Worm (Caenorhabditis elegans) whole organism, L2 larva: ENCODE data around the gene Y7A5A.2.

Source experiments
- C34F6.9 ChIP-seq: fragments of 150-350 bp; optimal IDR thresholded peaks from 2 replicates; lab custom pipeline; 2014; ENCODE audit warnings: missing biosample characterization, missing genetic modification characterization
- F13H6.1 ChIP-seq: sonication (generic microtip); optimal IDR thresholded peaks from 2 replicates; lab custom pipeline; 2016; ENCODE audit warnings: missing genetic modification characterization, missing compliant biosample characterization
- ZK546.5 ChIP-seq: sonication (generic microtip); optimal IDR thresholded peaks from 2 replicates; lab custom pipeline; 2017; ENCODE audit warnings: missing biosample characterization, missing genetic modification characterization
- ama-1 ChIP-seq: fragments of 150-350 bp; optimal IDR thresholded peaks from 2 replicates; lab custom pipeline; 2018; ENCODE audit warnings: inconsistent platforms
- blmp-1 ChIP-seq: sonication (generic microtip); optimal IDR thresholded peaks from 2 replicates; lab custom pipeline; 2017; ENCODE audit warnings: missing genetic modification characterization, mild to moderate bottlenecking, missing compliant biosample characterization, antibody characterized with exemption, moderate library complexity; ENCODE audit not compliant: insufficient read depth
- ceh-16 ChIP-seq: fragments of 150-350 bp; optimal IDR thresholded peaks from 2 replicates; lab custom pipeline; 2014; ENCODE audit warnings: missing biosample characterization, missing genetic modification characterization
- ceh-82 ChIP-seq: fragments of 150-350 bp; optimal IDR thresholded peaks from 2 replicates; lab custom pipeline; 2014; ENCODE audit warnings: missing biosample characterization, missing genetic modification characterization
- crh-2 ChIP-seq: sonication (generic microtip); optimal IDR thresholded peaks from 2 replicates; lab custom pipeline; 2017; ENCODE audit warnings: missing biosample characterization, missing genetic modification characterization
- egl-27 ChIP-seq: sonication (generic microtip); optimal IDR thresholded peaks from 3 replicates; lab custom pipeline; 2017; ENCODE audit warnings: missing biosample characterization, missing genetic modification reagents, missing genetic modification characterization
- elt-1 ChIP-seq: fragments of 150-350 bp; optimal IDR thresholded peaks from 2 replicates; lab custom pipeline; 2014; ENCODE audit warnings: missing biosample characterization, missing genetic modification characterization
- elt-3 ChIP-seq: sonication (generic microtip); optimal IDR thresholded peaks from 2 replicates; lab custom pipeline; 2017; ENCODE audit warnings: missing biosample characterization, missing genetic modification characterization
- gmeb-1 ChIP-seq: fragments of 150-350 bp; optimal IDR thresholded peaks from 2 replicates; lab custom pipeline; 2014; ENCODE audit warnings: missing biosample characterization, missing genetic modification characterization
- lin-11 ChIP-seq: fragments of 150-350 bp; sonication (generic microtip); optimal IDR thresholded peaks from 2 replicates; lab custom pipeline; 2014; ENCODE audit warnings: missing biosample characterization, missing genetic modification characterization, inconsistent platforms, mixed read lengths
- lin-13 ChIP-seq: fragments of 150-350 bp; optimal IDR thresholded peaks from 2 replicates; lab custom pipeline; 2014; ENCODE audit warnings: missing biosample characterization, missing genetic modification reagents, missing genetic modification characterization
- lin-39 ChIP-seq: fragments of 150-350 bp; optimal IDR thresholded peaks from 2 replicates; lab custom pipeline; 2014; ENCODE audit warnings: missing biosample characterization, missing genetic modification reagents, missing genetic modification characterization
- mab-5 ChIP-seq: fragments of 150-350 bp; optimal IDR thresholded peaks from 2 replicates; lab custom pipeline; 2014; ENCODE audit warnings: missing biosample characterization, missing genetic modification characterization
- mdl-1 ChIP-seq, 2 experiments: fragments of 150-350 bp in 1 of 2; sonication (generic microtip) in 1 of 2; optimal IDR thresholded peaks; 2 replicates each; lab custom pipeline; 2017; ENCODE audit warnings: missing biosample characterization in 2 of 2, missing genetic modification characterization in 2 of 2
- nhr-10 ChIP-seq: sonication (generic microtip); optimal IDR thresholded peaks from 2 replicates; lab custom pipeline; 2017; ENCODE audit warnings: missing biosample characterization, missing genetic modification characterization
- nhr-11 ChIP-seq: fragments of 150-350 bp; optimal IDR thresholded peaks from 2 replicates; lab custom pipeline; 2014; ENCODE audit warnings: missing biosample characterization, missing genetic modification characterization
- nhr-12 ChIP-seq: fragments of 150-350 bp; optimal IDR thresholded peaks from 2 replicates; lab custom pipeline; 2014; ENCODE audit warnings: missing biosample characterization, missing genetic modification characterization
- nhr-129 ChIP-seq: fragments of 150-350 bp; optimal IDR thresholded peaks from 2 replicates; lab custom pipeline; 2014; ENCODE audit warnings: missing biosample characterization, missing genetic modification characterization
- nhr-21 ChIP-seq: fragments of 150-350 bp; optimal IDR thresholded peaks from 2 replicates; lab custom pipeline; 2014; ENCODE audit warnings: missing biosample characterization, missing genetic modification characterization
- nhr-237 ChIP-seq: fragments of 150-350 bp; optimal IDR thresholded peaks from 2 replicates; lab custom pipeline; 2014; ENCODE audit warnings: missing biosample characterization, missing genetic modification characterization
- nhr-25 ChIP-seq: fragments of 150-350 bp; sonication (generic microtip); optimal IDR thresholded peaks from 3 replicates; lab custom pipeline; 2014; ENCODE audit warnings: missing biosample characterization, missing genetic modification characterization
- nhr-77 ChIP-seq: fragments of 150-350 bp; optimal IDR thresholded peaks from 2 replicates; lab custom pipeline; 2014; ENCODE audit warnings: missing biosample characterization, missing genetic modification characterization
- sem-4 ChIP-seq: fragments of 150-350 bp; optimal IDR thresholded peaks from 2 replicates; lab custom pipeline; 2014; ENCODE audit warnings: missing biosample characterization, missing genetic modification reagents, missing genetic modification characterization
- skn-1 ChIP-seq: sonication (generic microtip); optimal IDR thresholded peaks from 2 replicates; lab custom pipeline; 2017; ENCODE audit warnings: missing biosample characterization, missing genetic modification characterization
- sma-3 ChIP-seq: sonication (generic microtip); optimal IDR thresholded peaks from 2 replicates; lab custom pipeline; 2016; ENCODE audit warnings: missing genetic modification reagents, missing genetic modification characterization, missing compliant biosample characterization
- sma-9 ChIP-seq, 2 experiments: fragments of 150-350 bp in 1 of 2; sonication (generic microtip) in 1 of 2; optimal IDR thresholded peaks; 2 replicates each; lab custom pipeline; 2014 to 2016; ENCODE audit warnings: missing genetic modification characterization in 2 of 2, mild to moderate bottlenecking in 1 of 2, missing biosample characterization in 1 of 2, missing compliant biosample characterization in 1 of 2, missing genetic modification reagents in 1 of 2, moderate library complexity in 1 of 2
- snpc-4 ChIP-seq: fragments of 150-350 bp; optimal IDR thresholded peaks from 2 replicates; lab custom pipeline; 2014; ENCODE audit warnings: missing biosample characterization, missing genetic modification characterization
- unc-62 ChIP-seq: fragments of 150-350 bp; optimal IDR thresholded peaks from 2 replicates; lab custom pipeline; 2014; ENCODE audit warnings: missing biosample characterization, missing genetic modification reagents, missing genetic modification characterization
- zag-1 ChIP-seq: fragments of 150-350 bp; optimal IDR thresholded peaks from 2 replicates; lab custom pipeline; 2014; ENCODE audit warnings: missing biosample characterization, missing genetic modification characterization
- ztf-1 ChIP-seq: fragments of 200-800 bp; sonication (Bioruptor generic); conservative IDR thresholded peaks from 2 replicates; pipeline ENCODE4 v1.3.6; 2022; ENCODE audit warnings: missing genetic modification characterization, missing compliant biosample characterization
- ztf-4 ChIP-seq: fragments of 150-350 bp; optimal IDR thresholded peaks from 2 replicates; lab custom pipeline; 2014; ENCODE audit warnings: missing biosample characterization, missing genetic modification characterization

The Y7A5A.2 gene

ce11 chrX:15766861-15767260 lies 5.7 kb downstream of the Y7A5A.2 start:
- TF ChIP-seq elt-1 (tag; lab: Kevin White, UChicago) (no peak), C34F6.9 (tag; lab: Kevin White, UChicago) (no peak), nhr-21 (tag; lab: Kevin White, UChicago) (no peak), nhr-129 (tag; lab: Kevin White, UChicago) (no peak), nhr-11 (tag; lab: Kevin White, UChicago) (no peak), mab-5 (no peak), lin-13 (GFP tag; lab: Kevin White, UChicago) (no peak), ZK546.5 (tag; lab: Kevin White, UChicago) (no peak), lin-11 (no peak), lin-39 (tag; lab: Kevin White, UChicago) (no peak), nhr-10 (tag; lab: Kevin White, UChicago) (no peak), sma-3 (GFP tag; lab: Kevin White, UChicago) (no peak), mdl-1 (tag; optimal IDR thresholded peaks at IDR 0.05; lab: Kevin White, UChicago) (no peak), gmeb-1 (no peak)
- TF ChIP-seq, all 48 proteins: peak for 0

- TF ChIP-seq nhr-129 (tag; lab: Kevin White, UChicago) (no peak), C34F6.9 (tag; lab: Kevin White, UChicago) (no peak), blmp-1 (tag; lab: Kevin White, UChicago) (no peak), gmeb-1 (no peak)
- TF ChIP-seq, all 48 proteins: peak for 0
Measured at ce11 chrX:15766147-15766546, 6.4 kb downstream of the Y7A5A.2 start, which contains the start of gene bus-17. Gene bus-17 (minus strand): TSS chrX:15766354.

ce11 chrX:15759222-15759621 lies 13.3 kb downstream of the Y7A5A.2 start:
- TF ChIP-seq ztf-1 (GFP tag; lab: Robert Waterston, UW) (no peak), snpc-4 (tag; lab: Kevin White, UChicago) (peak; percentile 43)

- TF ChIP-seq ztf-4 (no peak), zag-1 (no peak), mab-5 (no peak), nhr-21 (tag; lab: Kevin White, UChicago) (no peak), unc-62 (GFP tag; lab: Kevin White, UChicago) (no peak), sma-9 (GFP tag; optimal IDR thresholded peaks at IDR 0.05; lab: Kevin White, UChicago) (no peak), sma-9 (tag; optimal IDR thresholded peaks at IDR 0.05; lab: Kevin White, UChicago) (no peak), egl-27 (no peak), skn-1 (tag; lab: Kevin White, UChicago) (no peak), nhr-11 (tag; lab: Kevin White, UChicago) (no peak), ztf-1 (GFP tag; lab: Robert Waterston, UW) (no peak), sma-3 (GFP tag; lab: Kevin White, UChicago) (no peak), ceh-82 (no peak), crh-2 (no peak), nhr-237 (tag; lab: Kevin White, UChicago) (no peak), nhr-12 (tag; lab: Kevin White, UChicago) (no peak), C34F6.9 (tag; lab: Kevin White, UChicago) (no peak)
Measured at ce11 chrX:15757169-15757568, 15.4 kb downstream of the Y7A5A.2 start, which contains the start of gene wrt-4. Gene wrt-4 (minus strand): TSS chrX:15757269.

ce11 chrX:15751245-15751644 lies 21.3 kb downstream of the Y7A5A.2 start:
- no peak for TF ChIP-seq ztf-1 (GFP tag; lab: Robert Waterston, UW)
- TF ChIP-seq ama-1 (lab: Kevin White, UChicago) = no peak
- no peak for TF ChIP-seq blmp-1 (tag; lab: Kevin White, UChicago)
- no peak for TF ChIP-seq nhr-12 (tag; lab: Kevin White, UChicago)
- TF ChIP-seq ceh-82 = no peak
- no peak for TF ChIP-seq sem-4
- TF ChIP-seq unc-62 (GFP tag; lab: Kevin White, UChicago) = no peak
- no peak for TF ChIP-seq egl-27
- TF ChIP-seq ZK546.5 (tag; lab: Kevin White, UChicago) = no peak
- no peak for TF ChIP-seq F13H6.1 (tag; lab: Kevin White, UChicago)
- no peak for TF ChIP-seq ceh-16 (tag; lab: Kevin White, UChicago)
- TF ChIP-seq elt-3 (tag; lab: Kevin White, UChicago) = no peak
- no peak for TF ChIP-seq mdl-1 (tag; optimal IDR thresholded peaks at IDR 0.05; lab: Kevin White, UChicago)
- TF ChIP-seq sma-9 (GFP tag; optimal IDR thresholded peaks at IDR 0.05; lab: Kevin White, UChicago) = no peak
- no peak for TF ChIP-seq sma-9 (tag; optimal IDR thresholded peaks at IDR 0.05; lab: Kevin White, UChicago)
- no peak for TF ChIP-seq C34F6.9 (tag; lab: Kevin White, UChicago)
- no peak for TF ChIP-seq nhr-77 (tag; lab: Kevin White, UChicago)
- TF ChIP-seq nhr-129 (tag; lab: Kevin White, UChicago) = no peak
- TF ChIP-seq zag-1 = no peak
- no peak for TF ChIP-seq nhr-25 (tag; lab: Kevin White, UChicago)
